Worm (Caenorhabditis elegans): ENCODE results near the gene cyp-34A7.

Gene cyp-34A7

DNA sequence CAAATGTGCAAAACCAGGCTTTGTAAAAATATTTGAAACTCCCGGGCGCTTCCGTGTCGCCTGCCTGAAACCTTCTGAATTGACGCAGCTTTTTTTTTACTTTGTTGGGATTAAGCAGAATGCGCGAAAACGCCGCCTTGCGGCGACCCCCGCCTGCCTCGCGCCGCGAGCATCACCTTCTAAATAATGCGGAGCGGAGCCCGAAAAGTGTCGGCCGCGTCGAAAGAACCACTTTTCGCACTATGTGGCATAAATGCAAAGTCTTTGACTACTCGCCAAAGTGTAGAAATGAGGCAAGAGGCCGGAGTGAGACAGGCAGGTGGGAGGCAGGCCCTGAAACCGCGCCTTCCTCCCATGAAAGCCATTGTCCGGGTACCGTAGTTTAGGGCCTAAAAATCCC lies 50.5 kb downstream of the cyp-34A7 start:
- TF ChIP-seq nhr-47 (tag; optimal IDR thresholded peaks at IDR 0.05) (no peak), nhr-28 (tag; optimal IDR thresholded peaks at IDR 0.05) (no peak), tbx-2 (tag; optimal IDR thresholded peaks at IDR 0.05) (no peak), C04F5.9 (tag; optimal IDR thresholded peaks at IDR 0.05) (no peak), mep-1 (tag; optimal IDR thresholded peaks at IDR 0.05) (no peak), elt-3 (tag; optimal IDR thresholded peaks at IDR 0.05) (no peak), ets-5 (GFP tag; IDR thresholded peaks at IDR 0.05) (no peak), unc-130 (tag; optimal IDR thresholded peaks at IDR 0.05) (no peak), ceh-82 (tag; optimal IDR thresholded peaks at IDR 0.05) (no peak), snu-23 (GFP tag; optimal IDR thresholded peaks at IDR 0.05) (no peak), blmp-1 (tag; optimal IDR thresholded peaks at IDR 0.05) (no peak), efl-1 (optimal IDR thresholded peaks at IDR 0.05) (no peak), efl-1 (GFP tag; optimal IDR thresholded peaks at IDR 0.05 in 1 of 2) (no peak), elt-2 (tag; optimal IDR thresholded peaks at IDR 0.05) (no peak), unc-98 (GFP tag; IDR thresholded peaks at IDR 0.05) (no peak), mdl-1 (tag; optimal IDR thresholded peaks at IDR 0.05) (no peak), pag-3 (tag; optimal IDR thresholded peaks at IDR 0.05; ENCODE audit: borderline replicate concordance, insufficient read depth) (no peak), sox-4 (tag; optimal IDR thresholded peaks at IDR 0.05) (no peak), ama-1 (optimal IDR thresholded peaks at IDR 0.05) (no peak), C34B4.2 (tag; optimal IDR thresholded peaks at IDR 0.05) (no peak), lin-14 (GFP tag; optimal IDR thresholded peaks at IDR 0.05) (no peak)

DNA sequence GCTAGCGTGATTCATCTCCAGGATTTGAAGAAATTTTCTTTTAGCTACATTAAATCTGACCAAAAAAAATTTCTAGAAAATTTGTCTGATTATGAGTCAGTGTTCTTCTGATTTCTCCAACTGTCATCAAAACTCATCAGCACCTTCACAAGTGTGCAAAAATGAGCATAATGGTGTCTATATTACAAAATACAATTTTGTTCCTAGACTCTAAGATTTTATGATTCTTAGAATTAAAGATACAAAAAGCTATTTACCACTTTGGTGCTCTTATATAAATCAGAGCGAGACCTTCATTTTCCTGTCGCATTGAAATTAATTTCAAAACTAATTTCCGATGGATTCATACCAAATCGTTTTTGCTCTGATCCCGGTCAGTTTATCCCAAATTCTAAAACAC lies 51.1 kb downstream of the cyp-34A7 start, which contains the start of gene srx-68:
Gene srx-68 (plus strand): TSS at position 301 of the 400 bp plus-strand sequence.
- TF ChIP-seq nhr-77 (tag; optimal IDR thresholded peaks at IDR 0.05) = no peak
- no peak for TF ChIP-seq fkh-8 (tag; optimal IDR thresholded peaks at IDR 0.05)
- no peak for TF ChIP-seq swsn-7 (tag; optimal IDR thresholded peaks at IDR 0.05)
- TF ChIP-seq dsc-1 (tag; optimal IDR thresholded peaks at IDR 0.05) = no peak
- TF ChIP-seq unc-30 (tag; optimal IDR thresholded peaks at IDR 0.05) = no peak
- TF ChIP-seq ces-1 (GFP tag; optimal IDR thresholded peaks at IDR 0.05) = no peak
- TF ChIP-seq nhr-85 (tag) = no peak
- no peak for TF ChIP-seq nhr-47 (tag; optimal IDR thresholded peaks at IDR 0.05)

Measured in whole organism, L1 larva.